Fruit fly (Drosophila melanogaster) whole organism, embryonic: Measurements from ENCODE around the gene Psf2.

Source experiments
- Adf1 ChIP-seq: fragments of 200-800 bp; sonication (Bioruptor generic); IDR thresholded peaks from 2 replicates; pipeline ENCODE4 v1.3.6; 2022; ENCODE audit warnings: missing biosample characterization, missing genetic modification characterization
- CG11247 ChIP-seq: fragments of 200-800 bp; sonication (Bioruptor generic); IDR thresholded peaks from 2 replicates; pipeline ENCODE4 v1.3.6; 2022; ENCODE audit warnings: missing biosample characterization, missing genetic modification characterization
- CG12942 ChIP-seq: fragments of 200-800 bp; sonication (Bioruptor generic); optimal IDR thresholded peaks from 3 replicates; lab custom pipeline; 2016; ENCODE audit warnings: missing biosample characterization, missing genetic modification characterization
- CG13123 ChIP-seq: fragments of 200-800 bp; sonication (Bioruptor generic); optimal IDR thresholded peaks from 2 replicates; lab custom pipeline; 2016; ENCODE audit warnings: missing biosample characterization, missing genetic modification characterization
- CG13894 ChIP-seq: fragments of 200-800 bp; sonication (Bioruptor generic); optimal IDR thresholded peaks from 3 replicates; lab custom pipeline; 2018; ENCODE audit warnings: missing biosample characterization, mild to moderate bottlenecking, missing genetic modification characterization, moderate library complexity
- CG14667 ChIP-seq: fragments of 200-800 bp; sonication (Bioruptor generic); IDR thresholded peaks from 2 replicates; pipeline ENCODE4 v1.3.6; 2022; ENCODE audit warnings: missing biosample characterization, missing genetic modification characterization
- CG15514 ChIP-seq: fragments of 200-800 bp; sonication (Bioruptor generic); optimal IDR thresholded peaks from 3 replicates; lab custom pipeline; 2017; ENCODE audit warnings: missing biosample characterization, missing genetic modification characterization, mild to moderate bottlenecking, moderate library complexity, missing genetic modification reagents
- CG16813 ChIP-seq: fragments of 200-800 bp; sonication (Bioruptor generic); IDR thresholded peaks from 3 replicates; pipeline ENCODE4 v1.3.6; 2022; ENCODE audit warnings: missing biosample characterization, missing genetic modification characterization; ENCODE audit not compliant: partially characterized antibody
- CG1792 ChIP-seq: fragments of 200-800 bp; sonication (Bioruptor generic); optimal IDR thresholded peaks from 2 replicates; lab custom pipeline; 2016; ENCODE audit warnings: missing biosample characterization, missing genetic modification characterization
- CG1832 ChIP-seq: fragments of 200-800 bp; sonication (Bioruptor generic); optimal IDR thresholded peaks from 2 replicates; lab custom pipeline; 2017; ENCODE audit warnings: missing biosample characterization, mild to moderate bottlenecking, missing genetic modification characterization, inconsistent platforms
- CG31224 ChIP-seq: fragments of 200-800 bp; sonication (Bioruptor generic); IDR thresholded peaks from 2 replicates; pipeline ENCODE4 v1.3.6; 2022; ENCODE audit warnings: missing biosample characterization, missing genetic modification characterization
- CG31388 ChIP-seq: fragments of 200-800 bp; sonication (Bioruptor generic); optimal IDR thresholded peaks from 2 replicates; lab custom pipeline; 2016; ENCODE audit warnings: missing biosample characterization, missing genetic modification characterization
- CG32772 ChIP-seq: fragments of 200-800 bp; sonication (Bioruptor generic); IDR thresholded peaks from 2 replicates; pipeline ENCODE4 v1.3.6; 2022; ENCODE audit warnings: missing biosample characterization, missing genetic modification characterization
- CG33213 ChIP-seq: fragments of 200-800 bp; sonication (Bioruptor generic); optimal IDR thresholded peaks from 3 replicates; lab custom pipeline; 2016; ENCODE audit warnings: missing biosample characterization, missing genetic modification characterization
- CG3847 ChIP-seq: fragments of 200-800 bp; sonication (Bioruptor generic); IDR thresholded peaks from 2 replicates; pipeline ENCODE4 v1.3.6; 2022; ENCODE audit warnings: missing biosample characterization, missing genetic modification characterization
- CG6654 ChIP-seq: fragments of 200-800 bp; sonication (Bioruptor generic); optimal IDR thresholded peaks from 2 replicates; lab custom pipeline; 2017; ENCODE audit warnings: missing biosample characterization, mild to moderate bottlenecking, missing genetic modification characterization
- CG6854 ChIP-seq: fragments of 200-800 bp; sonication (Bioruptor generic); optimal IDR thresholded peaks from 3 replicates; lab custom pipeline; 2017; ENCODE audit warnings: missing biosample characterization, mild to moderate bottlenecking, missing genetic modification characterization
- CG7786 ChIP-seq: fragments of 200-800 bp; sonication (Bioruptor generic); optimal IDR thresholded peaks from 2 replicates; lab custom pipeline; 2016; ENCODE audit warnings: missing biosample characterization, missing genetic modification characterization
- CG8089 ChIP-seq: fragments of 200-800 bp; sonication (Bioruptor generic); optimal IDR thresholded peaks from 3 replicates; lab custom pipeline; 2016; ENCODE audit warnings: missing biosample characterization, missing genetic modification characterization
- CG9817 ChIP-seq: fragments of 200-800 bp; sonication (Bioruptor generic); optimal IDR thresholded peaks from 2 replicates; lab custom pipeline; 2018; ENCODE audit warnings: missing biosample characterization, mild to moderate bottlenecking, missing genetic modification characterization, moderate library complexity
- Dbx ChIP-seq: fragments of 200-800 bp; sonication (Bioruptor generic); IDR thresholded peaks from 3 replicates; pipeline ENCODE4 v1.3.6; 2022; ENCODE audit warnings: missing biosample characterization, missing genetic modification characterization
- Dip3 ChIP-seq: fragments of 200-800 bp; sonication (Bioruptor generic); optimal IDR thresholded peaks from 3 replicates; lab custom pipeline; 2016; ENCODE audit warnings: missing biosample characterization, missing genetic modification characterization
- GATAe ChIP-seq: fragments of 200-800 bp; sonication (Bioruptor generic); conservative IDR thresholded peaks from 2 replicates; pipeline ENCODE4 v1.3.6; 2022; ENCODE audit warnings: missing biosample characterization, missing genetic modification characterization
- Neu2 ChIP-seq: fragments of 200-800 bp; sonication (Bioruptor generic); optimal IDR thresholded peaks from 3 replicates; lab custom pipeline; 2016; ENCODE audit warnings: missing biosample characterization, missing genetic modification characterization, borderline replicate concordance
- Nf-YC ChIP-seq: fragments of 200-800 bp; optimal IDR thresholded peaks from 3 replicates; lab custom pipeline; 2019; ENCODE audit warnings: missing biosample characterization, mild to moderate bottlenecking, missing genetic modification characterization, moderate library complexity
- Oli ChIP-seq: fragments of 200-800 bp; sonication (Bioruptor generic); optimal IDR thresholded peaks from 2 replicates; lab custom pipeline; 2018; ENCODE audit warnings: missing biosample characterization, mild to moderate bottlenecking, missing genetic modification characterization, moderate library complexity
- Optix ChIP-seq: fragments of 200-800 bp; sonication (Bioruptor generic); IDR thresholded peaks from 3 replicates; pipeline ENCODE4 v1.3.6; 2022; ENCODE audit warnings: missing biosample characterization, missing genetic modification characterization
- Rfx ChIP-seq: fragments of 200-800 bp; sonication (Bioruptor generic); IDR thresholded peaks from 2 replicates; pipeline ENCODE4 v1.3.6; 2022; ENCODE audit warnings: missing biosample characterization, missing genetic modification characterization
- Stat92E ChIP-seq, 3 experiments: fragments of >200 bp in 2 of 3; fragments of 200-800 bp in 1 of 3; sonication (Bioruptor generic) in 1 of 3; optimal IDR thresholded peaks; 2 replicates each; lab custom pipeline; 2017 to 2019; ENCODE audit warnings: missing biosample characterization in 3 of 3, missing genetic modification characterization in 3 of 3, mild to moderate bottlenecking in 1 of 3, moderate library complexity in 1 of 3
- Taf1 ChIP-seq: fragments of 200-800 bp; sonication (Bioruptor generic); IDR thresholded peaks from 2 replicates; pipeline ENCODE4 v1.3.6; 2022; ENCODE audit warnings: missing biosample characterization, missing genetic modification characterization
- ato ChIP-seq: fragments of 200-800 bp; sonication (Bioruptor generic); IDR thresholded peaks from 2 replicates; pipeline ENCODE4 v1.3.6; 2022; ENCODE audit warnings: missing biosample characterization, missing genetic modification characterization; ENCODE audit not compliant: partially characterized antibody
- bab2 ChIP-seq: fragments of 200-800 bp; sonication (Bioruptor generic); optimal IDR thresholded peaks from 2 replicates; lab custom pipeline; 2016; ENCODE audit warnings: missing biosample characterization, missing genetic modification characterization
- bbx ChIP-seq: fragments of 200-800 bp; sonication (Bioruptor generic); IDR thresholded peaks from 2 replicates; pipeline ENCODE4 v1.3.6; 2022; ENCODE audit warnings: missing biosample characterization, missing genetic modification characterization; ENCODE audit not compliant: partially characterized antibody
- bcd ChIP-seq: fragments of 200-800 bp; sonication (Bioruptor generic); optimal IDR thresholded peaks from 2 replicates; lab custom pipeline; 2017; ENCODE audit warnings: missing biosample characterization, mild to moderate bottlenecking, missing genetic modification characterization
- cad ChIP-seq: fragments of >200 bp; optimal IDR thresholded peaks from 2 replicates; lab custom pipeline; 2017; ENCODE audit warnings: missing biosample characterization, missing genetic modification characterization
- cwo ChIP-seq: fragments of 200-800 bp; sonication (Bioruptor generic); optimal IDR thresholded peaks from 3 replicates; lab custom pipeline; 2017; ENCODE audit warnings: missing biosample characterization, missing genetic modification characterization, mild to moderate bottlenecking, moderate library complexity, missing genetic modification reagents
- dan ChIP-seq: fragments of 200-800 bp; sonication (Bioruptor generic); IDR thresholded peaks from 2 replicates; pipeline ENCODE4 v1.3.6; 2022; ENCODE audit warnings: missing biosample characterization, missing genetic modification characterization
- dm ChIP-seq: fragments of 200-800 bp; sonication (Bioruptor generic); optimal IDR thresholded peaks from 3 replicates; lab custom pipeline; 2016; ENCODE audit warnings: missing biosample characterization, missing genetic modification characterization
- exex ChIP-seq: fragments of 200-800 bp; sonication (Bioruptor generic); optimal IDR thresholded peaks from 4 replicates; lab custom pipeline; 2018; ENCODE audit warnings: missing biosample characterization, mild to moderate bottlenecking, missing genetic modification characterization, moderate library complexity
- fd64A ChIP-seq: fragments of 200-800 bp; sonication (Bioruptor generic); optimal IDR thresholded peaks from 3 replicates; lab custom pipeline; 2018; ENCODE audit warnings: missing biosample characterization, mild to moderate bottlenecking, missing genetic modification characterization
- gcm ChIP-seq: fragments of 200-800 bp; sonication (Bioruptor generic); optimal IDR thresholded peaks from 2 replicates; lab custom pipeline; 2019; ENCODE audit warnings: missing biosample characterization, mild to moderate bottlenecking, missing genetic modification characterization, moderate library complexity
- hb ChIP-seq: fragments of 200-800 bp; sonication (Bioruptor generic); IDR thresholded peaks from 3 replicates; pipeline ENCODE4 v1.3.6; 2022; ENCODE audit warnings: missing biosample characterization, missing genetic modification characterization; ENCODE audit not compliant: partially characterized antibody
- lbe ChIP-seq: fragments of 200-800 bp; sonication (Bioruptor generic); optimal IDR thresholded peaks from 2 replicates; lab custom pipeline; 2016; ENCODE audit warnings: missing biosample characterization, mild to moderate bottlenecking, missing genetic modification characterization
- oc ChIP-seq: fragments of 200-800 bp; sonication (Bioruptor generic); optimal IDR thresholded peaks from 2 replicates; lab custom pipeline; 2018; ENCODE audit warnings: missing biosample characterization, mild to moderate bottlenecking, missing genetic modification characterization, moderate library complexity
- peb ChIP-seq: fragments of 200-800 bp; sonication (Bioruptor generic); IDR thresholded peaks from 2 replicates; pipeline ENCODE4 v1.3.6; 2022; ENCODE audit warnings: missing biosample characterization, missing genetic modification characterization
- pfk ChIP-seq: fragments of 200-800 bp; sonication (Bioruptor generic); optimal IDR thresholded peaks from 2 replicates; lab custom pipeline; 2018; ENCODE audit warnings: missing biosample characterization, mild to moderate bottlenecking, missing genetic modification characterization, moderate library complexity
- pita ChIP-seq: fragments of 200-800 bp; sonication (Bioruptor generic); optimal IDR thresholded peaks from 2 replicates; lab custom pipeline; 2017; ENCODE audit warnings: missing biosample characterization, mild to moderate bottlenecking, missing genetic modification characterization
- rib ChIP-seq: fragments of 200-800 bp; sonication (Bioruptor generic); IDR thresholded peaks from 2 replicates; pipeline ENCODE4 v1.3.6; 2022; ENCODE audit warnings: missing biosample characterization, missing genetic modification characterization
- stc ChIP-seq: fragments of 200-800 bp; sonication (Bioruptor generic); IDR thresholded peaks from 2 replicates; pipeline ENCODE4 v1.3.6; 2022; ENCODE audit warnings: missing biosample characterization, missing genetic modification characterization
- vnd ChIP-seq: fragments of 200-800 bp; sonication (Bioruptor generic); IDR thresholded peaks from 3 replicates; pipeline ENCODE4 v1.3.6; 2022; ENCODE audit warnings: missing biosample characterization, missing genetic modification characterization; ENCODE audit not compliant: partially characterized antibody
- vvl ChIP-seq: fragments of 200-800 bp; sonication (Bioruptor generic); IDR thresholded peaks from 2 replicates; pipeline ENCODE4 v1.3.6; 2022; ENCODE audit warnings: missing biosample characterization, missing genetic modification characterization

Gene Psf2

dm6 chr2L:4417982-4418381 is 30.8 kb upstream of the Psf2 start (continued):
- no peak for TF ChIP-seq CG9817 (tag; lab: Kevin White, UChicago)
- peak; percentile 53 for TF ChIP-seq stc
- no peak for TF ChIP-seq CG33213
- TF ChIP-seq exex = no peak
- TF ChIP-seq CG3847 (GFP tag; lab: Robert Waterston, UW) = no peak
- no peak for TF ChIP-seq rib
- no peak for TF ChIP-seq CG1792 (GFP tag; lab: Kevin White, UChicago)
- TF ChIP-seq CG6854 = no peak
- TF ChIP-seq fd64A (GFP tag; lab: Kevin White, UChicago) = no peak
- TF ChIP-seq bbx = no peak
- TF ChIP-seq dm = no peak
- no peak for TF ChIP-seq Stat92E (GFP tag; optimal IDR thresholded peaks at IDR 0.05; lab: Kevin White, UChicago)
- TF ChIP-seq CG11247 (GFP tag; lab: Robert Waterston, UW) = peak; percentile 44; the same call in 1 of the 2 replicates
- no peak for TF ChIP-seq bab2 (GFP tag; lab: Kevin White, UChicago)
- TF ChIP-seq Dip3 (GFP tag; lab: Kevin White, UChicago) = no peak
- TF ChIP-seq hb (GFP tag; lab: Robert Waterston, UW) = no peak
- no peak for TF ChIP-seq CG12942 (GFP tag; lab: Kevin White, UChicago)
- no peak for TF ChIP-seq CG16813 (GFP tag; lab: Robert Waterston, UW)
- TF ChIP-seq Taf1 (GFP tag; lab: Robert Waterston, UW) = no peak
- TF ChIP-seq cad = no peak
- TF ChIP-seq Adf1 (GFP tag; lab: Robert Waterston, UW) = no peak
- no peak for TF ChIP-seq CG13894 (tag; lab: Kevin White, UChicago)
- no peak for TF ChIP-seq pfk (GFP tag; lab: Kevin White, UChicago)
- TF ChIP-seq Optix = peak; percentile 32; the same call in 1 of the 3 replicates
- no peak for TF ChIP-seq CG7786 (GFP tag; lab: Kevin White, UChicago)
- no peak for TF ChIP-seq CG6654 (GFP tag; lab: Kevin White, UChicago)
- TF ChIP-seq pita (GFP tag; lab: Kevin White, UChicago) = no peak
- TF ChIP-seq CG32772 (GFP tag; lab: Robert Waterston, UW) = no peak; the same call in 1 of the 2 replicates
- TF ChIP-seq vvl (GFP tag; lab: Robert Waterston, UW) = peak; percentile 27; the same call in 1 of the 2 replicates
- TF ChIP-seq gcm = no peak
- no peak for TF ChIP-seq ato
- TF ChIP-seq CG31388 (GFP tag; lab: Kevin White, UChicago) = no peak
- TF ChIP-seq CG13123 = no peak
- TF ChIP-seq vnd (GFP tag; lab: Robert Waterston, UW) = no peak
- TF ChIP-seq lbe (GFP tag; lab: Kevin White, UChicago) = no peak
- TF ChIP-seq Oli (tag; lab: Kevin White, UChicago) = no peak
- TF ChIP-seq CG1832 = peak; percentile 34
- peak; percentile 19 for TF ChIP-seq bcd
- no peak for TF ChIP-seq peb (GFP tag; lab: Robert Waterston, UW)
- TF ChIP-seq cwo = no peak
- 0 out of 2 replicates have a peak, but pooled peaks have one; percentile 8 for TF ChIP-seq Rfx
- TF ChIP-seq Nf-YC = no peak
- TF ChIP-seq CG14667 (GFP tag; lab: Robert Waterston, UW) = peak; percentile 32; the same call in 1 of the 2 replicates
- no peak for TF ChIP-seq Dbx (GFP tag; lab: Robert Waterston, UW)
- no peak for TF ChIP-seq oc (tag; lab: Kevin White, UChicago)
- TF ChIP-seq CG8089 = no peak
- TF ChIP-seq Neu2 (GFP tag; lab: Kevin White, UChicago) = no peak
- no peak for TF ChIP-seq dan (GFP tag; lab: Robert Waterston, UW)
- TF ChIP-seq CG31224 = no peak
- TF ChIP-seq CG15514 (GFP tag; lab: Kevin White, UChicago) = no peak
- no peak for TF ChIP-seq GATAe
